Worm (Caenorhabditis elegans) whole organism, L1 larva: ENCODE data around the gene nspa-9.
A peak's percentile ranks its signal among the peaks of the same experiment; 100 is the strongest.

Source experiments
- C16A3.4 ChIP-seq: fragments of 150-350 bp; optimal IDR thresholded peaks from 2 replicates; lab custom pipeline; 2014; ENCODE audit warnings: missing biosample characterization, missing genetic modification characterization
- F16B12.6 ChIP-seq: fragments of 150-350 bp; optimal IDR thresholded peaks from 2 replicates; lab custom pipeline; 2014; ENCODE audit warnings: missing biosample characterization, missing genetic modification characterization
- Y116A8C.19 ChIP-seq: sonication (generic microtip); optimal IDR thresholded peaks from 2 replicates; lab custom pipeline; 2016; ENCODE audit warnings: missing compliant biosample characterization, missing genetic modification characterization, borderline replicate concordance
- aha-1 ChIP-seq: fragments of 150-350 bp; optimal IDR thresholded peaks from 2 replicates; lab custom pipeline; 2014; ENCODE audit warnings: missing biosample characterization, missing genetic modification characterization
- alr-1 ChIP-seq: fragments of 200-800 bp; sonication (Bioruptor generic); optimal IDR thresholded peaks from 2 replicates; lab custom pipeline; 2018; ENCODE audit warnings: borderline replicate concordance, mild to moderate bottlenecking, missing genetic modification characterization, missing compliant biosample characterization
- ceh-90 ChIP-seq: sonication (generic microtip); optimal IDR thresholded peaks from 2 replicates; lab custom pipeline; 2016; ENCODE audit warnings: missing genetic modification characterization, missing compliant biosample characterization
- efl-1 ChIP-seq, 4 experiments: fragments of 150-350 bp; optimal IDR thresholded peaks in 3 of 4; peaks in 1 of 4; 1 replicate in 1 of 4; 2 replicates in 3 of 4; lab custom pipeline; 2014; ENCODE audit warnings: missing biosample characterization in 2 of 4, missing genetic modification characterization in 2 of 4, missing genetic modification reagents in 2 of 4
- egl-27 ChIP-seq, 2 experiments: fragments of 150-350 bp in 1 of 2; sonication (generic microtip); optimal IDR thresholded peaks; 3 replicates each; lab custom pipeline; 2017 to 2018; ENCODE audit warnings: missing biosample characterization in 2 of 2, missing genetic modification characterization in 2 of 2, missing genetic modification reagents in 2 of 2
- ets-5 ChIP-seq: fragments of 200-800 bp; sonication (Bioruptor generic); IDR thresholded peaks from 2 replicates; pipeline ENCODE4 v1.3.6; 2022; ENCODE audit warnings: missing genetic modification characterization, missing compliant biosample characterization
- fkh-10 ChIP-seq: sonication (generic microtip); optimal IDR thresholded peaks from 2 replicates; lab custom pipeline; 2017; ENCODE audit warnings: missing biosample characterization, missing genetic modification reagents, missing genetic modification characterization
- fkh-8 ChIP-seq: sonication (generic microtip); optimal IDR thresholded peaks from 2 replicates; lab custom pipeline; 2016; ENCODE audit warnings: mild to moderate bottlenecking, missing genetic modification characterization, missing compliant biosample characterization
- hlh-17 ChIP-seq: fragments of 200-800 bp; sonication (Bioruptor generic); optimal IDR thresholded peaks from 2 replicates; lab custom pipeline; 2018; ENCODE audit warnings: missing genetic modification characterization, mild to moderate bottlenecking, missing compliant biosample characterization, moderate library complexity, borderline replicate concordance
- hlh-4 ChIP-seq: sonication (generic microtip); optimal IDR thresholded peaks from 2 replicates; lab custom pipeline; 2016; ENCODE audit warnings: mild to moderate bottlenecking, missing genetic modification characterization, missing compliant biosample characterization
- irx-1 ChIP-seq: sonication (generic microtip); optimal IDR thresholded peaks from 2 replicates; lab custom pipeline; 2016; ENCODE audit warnings: missing genetic modification characterization, missing compliant biosample characterization
- mep-1 ChIP-seq: fragments of 150-350 bp; optimal IDR thresholded peaks from 2 replicates; lab custom pipeline; 2014; ENCODE audit warnings: missing biosample characterization, missing genetic modification characterization
- nhr-47 ChIP-seq: sonication (generic microtip); optimal IDR thresholded peaks from 2 replicates; lab custom pipeline; 2016; ENCODE audit warnings: mild to moderate bottlenecking, missing genetic modification characterization, moderate library complexity, missing compliant biosample characterization
- nhr-85 ChIP-seq: sonication (generic microtip); peaks from one replicate; lab custom pipeline; 2016; ENCODE audit warnings: missing genetic modification characterization, inconsistent platforms, missing compliant biosample characterization
- nhr-90 ChIP-seq: sonication (generic microtip); optimal IDR thresholded peaks from 2 replicates; lab custom pipeline; 2016; ENCODE audit warnings: mild to moderate bottlenecking, missing genetic modification characterization, missing compliant biosample characterization; ENCODE audit not compliant: poor library complexity
- snpc-4 ChIP-seq: fragments of 150-350 bp; optimal IDR thresholded peaks from 2 replicates; lab custom pipeline; 2014; ENCODE audit warnings: missing biosample characterization, missing genetic modification characterization
- sox-4 ChIP-seq: sonication (generic microtip); optimal IDR thresholded peaks from 2 replicates; lab custom pipeline; 2016; ENCODE audit warnings: missing genetic modification characterization, missing compliant biosample characterization
- sptf-1 ChIP-seq: fragments of 150-350 bp; optimal IDR thresholded peaks from 2 replicates; lab custom pipeline; 2014; ENCODE audit warnings: missing biosample characterization, missing genetic modification characterization
- xbp-1 ChIP-seq: sonication (generic microtip); optimal IDR thresholded peaks from 2 replicates; lab custom pipeline; 2016; ENCODE audit warnings: missing genetic modification characterization, missing compliant biosample characterization
- zip-4 ChIP-seq: fragments of 200-800 bp; sonication (Bioruptor generic); optimal IDR thresholded peaks from 2 replicates; lab custom pipeline; 2018; ENCODE audit warnings: mild to moderate bottlenecking, missing genetic modification characterization, moderate library complexity, missing compliant biosample characterization

nspa-9 gene

DNA sequence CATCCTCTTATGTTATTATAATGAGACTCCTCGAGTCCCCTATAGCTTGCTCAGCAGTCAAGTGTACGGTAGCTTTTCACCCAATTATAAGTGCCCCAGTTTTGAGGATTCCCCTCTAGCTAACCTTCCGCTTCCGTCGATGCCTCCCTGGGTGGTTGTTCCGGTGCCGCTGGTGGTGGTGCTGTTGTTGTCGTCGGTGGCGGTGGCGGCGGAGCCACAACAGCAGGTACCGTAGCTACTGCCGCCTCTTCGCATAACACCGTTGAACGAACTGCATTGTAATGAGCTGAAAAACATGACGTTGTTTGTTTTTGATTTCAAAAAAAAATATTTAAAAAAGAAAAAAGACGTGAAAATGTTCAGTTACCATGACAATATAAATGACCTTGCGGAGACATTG, 27.6 kb downstream of the nspa-9 start:
- TF ChIP-seq mep-1 (tag; lab: Kevin White, UChicago): no peak
- TF ChIP-seq nhr-47 (tag; lab: Kevin White, UChicago): no peak

ce11 chrX:11769278-11769677, 30.4 kb downstream of the nspa-9 start, which contains the start of gene ttx-3:
Gene ttx-3 (minus strand): TSS chrX:11769378.
- TF ChIP-seq F16B12.6 (tag; lab: Kevin White, UChicago): no peak
- TF ChIP-seq efl-1 (optimal IDR thresholded peaks at IDR 0.05; lab: Kevin White, UChicago): no peak
- TF ChIP-seq efl-1 (GFP tag; optimal IDR thresholded peaks at IDR 0.05 in 1 of 2; lab: Kevin White, UChicago): peak in 1 of 2 experiments; percentile 29
- TF ChIP-seq ceh-90: no peak
- TF ChIP-seq ets-5 (GFP tag; lab: Robert Waterston, UW): no peak
- TF ChIP-seq Y116A8C.19 (tag; lab: Kevin White, UChicago): no peak
- no peak for TF ChIP-seq xbp-1 (tag; lab: Kevin White, UChicago)
- no peak for TF ChIP-seq zip-4 (GFP tag; lab: Kevin White, UChicago)
- TF ChIP-seq hlh-4: no peak
- TF ChIP-seq fkh-8 (tag; lab: Kevin White, UChicago): peak; percentile 26

DNA sequence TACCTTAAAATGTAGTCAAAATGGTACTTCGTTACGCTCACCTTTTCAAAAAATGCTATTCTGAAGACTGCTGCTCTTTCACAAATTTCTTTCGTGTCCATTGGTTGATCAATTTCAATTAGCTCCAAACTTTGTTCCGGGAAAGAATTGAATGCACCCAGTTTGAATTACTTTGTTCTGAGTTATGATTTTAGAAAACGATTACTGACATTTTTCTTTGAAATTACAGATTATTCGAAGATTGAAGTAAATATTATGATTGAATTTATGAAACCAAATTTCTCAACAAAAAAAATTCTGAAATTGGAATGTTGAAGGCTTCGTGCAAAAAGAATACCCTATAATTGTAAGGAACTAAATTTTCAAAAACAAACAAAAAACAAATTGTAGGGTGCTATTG, 45.4 kb downstream of the nspa-9 start, which contains the start of gene Y102F5A.1:
Gene Y102F5A.1 (minus strand): TSS at position 101 of the 400 bp plus-strand sequence.
- TF ChIP-seq alr-1 (tag; lab: Kevin White, UChicago) (no peak), sox-4 (tag; lab: Kevin White, UChicago) (no peak), egl-27 (tag; optimal IDR thresholded peaks at IDR 0.05; lab: Kevin White, UChicago) (no peak), fkh-10 (no peak), aha-1 (tag; lab: Kevin White, UChicago) (no peak), irx-1 (tag; lab: Kevin White, UChicago) (no peak), sptf-1 (tag; lab: Kevin White, UChicago) (no peak), snpc-4 (tag; lab: Kevin White, UChicago) (no peak), nhr-90 (tag; lab: Kevin White, UChicago) (no peak), nhr-85 (tag; lab: Kevin White, UChicago) (no peak), hlh-17 (GFP tag; lab: Kevin White, UChicago) (no peak), C16A3.4 (tag; lab: Kevin White, UChicago) (no peak)
